Fruit fly (Drosophila melanogaster) whole organism, adult: ENCODE results near the gene CG4962.

Source experiments
- CG11617 ChIP-seq: fragments of 200-800 bp; sonication (Bioruptor generic); optimal IDR thresholded peaks from 2 replicates; lab custom pipeline; 2017; ENCODE audit warnings: mild to moderate bottlenecking, missing biosample characterization, missing genetic modification reagents, missing genetic modification characterization
- CG12768 ChIP-seq: fragments of 200-800 bp; sonication (Bioruptor generic); optimal IDR thresholded peaks from 2 replicates; lab custom pipeline; 2017; ENCODE audit warnings: missing biosample characterization, missing genetic modification characterization, mild to moderate bottlenecking, moderate library complexity, missing genetic modification reagents
- CG14711 ChIP-seq: fragments of 200-800 bp; sonication (Bioruptor generic); optimal IDR thresholded peaks from 2 replicates; lab custom pipeline; 2018; ENCODE audit warnings: missing biosample characterization, mild to moderate bottlenecking, missing genetic modification characterization, moderate library complexity
- CG5204 ChIP-seq: fragments of 200-800 bp; sonication (Bioruptor generic); optimal IDR thresholded peaks from 2 replicates; lab custom pipeline; 2016; ENCODE audit warnings: missing biosample characterization, missing genetic modification characterization
- CG7101 ChIP-seq: fragments of 200-800 bp; sonication (Bioruptor generic); optimal IDR thresholded peaks from 2 replicates; lab custom pipeline; 2018; ENCODE audit warnings: missing biosample characterization, mild to moderate bottlenecking, missing genetic modification characterization, moderate library complexity
- Clk ChIP-seq: fragments of 200-800 bp; sonication (Bioruptor generic); optimal IDR thresholded peaks from 2 replicates; lab custom pipeline; 2017; ENCODE audit warnings: missing biosample characterization, missing genetic modification characterization
- Crg-1 ChIP-seq: fragments of 200-800 bp; sonication (Bioruptor generic); optimal IDR thresholded peaks from 2 replicates; lab custom pipeline; 2016; ENCODE audit warnings: missing biosample characterization, missing genetic modification characterization
- bab1 ChIP-seq: fragments of 200-800 bp; sonication (Bioruptor generic); optimal IDR thresholded peaks from 3 replicates; lab custom pipeline; 2019; ENCODE audit warnings: missing biosample characterization, mild to moderate bottlenecking, missing genetic modification characterization, moderate library complexity
- cic ChIP-seq: fragments of 200-800 bp; sonication (Bioruptor generic); optimal IDR thresholded peaks from 2 replicates; lab custom pipeline; 2017; ENCODE audit warnings: missing biosample characterization, mild to moderate bottlenecking, missing genetic modification characterization, moderate library complexity
- cnc ChIP-seq, 2 experiments: fragments of >200 bp; optimal IDR thresholded peaks; 2 replicates each; lab custom pipeline; 2017
- kay ChIP-seq: fragments of 200-800 bp; sonication (Bioruptor generic); peaks from one replicate; lab custom pipeline; 2016; ENCODE audit warnings: missing biosample characterization, missing genetic modification characterization, borderline replicate concordance
- ovo ChIP-seq: fragments of 200-800 bp; sonication (Bioruptor generic); optimal IDR thresholded peaks from 2 replicates; lab custom pipeline; 2016; ENCODE audit warnings: missing biosample characterization, missing genetic modification characterization
- pad ChIP-seq: fragments of 200-800 bp; sonication (Bioruptor generic); optimal IDR thresholded peaks from 3 replicates; lab custom pipeline; 2017; ENCODE audit warnings: missing biosample characterization, missing genetic modification characterization, mild to moderate bottlenecking, moderate library complexity, missing genetic modification reagents
- tj ChIP-seq: fragments of 200-800 bp; sonication (Bioruptor generic); optimal IDR thresholded peaks from 3 replicates; lab custom pipeline; 2017; ENCODE audit warnings: missing biosample characterization, mild to moderate bottlenecking, missing genetic modification characterization, moderate library complexity

dm6 chr3L:16270802-16271332 is 24.5 kb downstream of the CG4962 start, which contains the start of the genes CG34248 and CG13067:
- no peak for TF ChIP-seq CG7101
- TF ChIP-seq ovo (GFP tag; lab: Kevin White, UChicago): no peak
- no peak for TF ChIP-seq Clk (GFP tag; lab: Kevin White, UChicago)
- TF ChIP-seq kay: no peak
- no peak for TF ChIP-seq cnc (optimal IDR thresholded peaks at IDR 0.05; lab: Kevin White, UChicago)
- no peak for TF ChIP-seq CG11617
- no peak for TF ChIP-seq pad
- no peak for TF ChIP-seq CG14711 (tag; lab: Kevin White, UChicago)
- no peak for TF ChIP-seq tj
- no peak for TF ChIP-seq CG5204 (GFP tag; lab: Kevin White, UChicago)
- TF ChIP-seq cic (GFP tag; lab: Kevin White, UChicago): no peak
- TF ChIP-seq Crg-1 (GFP tag; lab: Kevin White, UChicago): no peak
- no peak for TF ChIP-seq CG12768 (GFP tag; lab: Kevin White, UChicago)
- no peak for TF ChIP-seq bab1 (GFP tag; lab: Kevin White, UChicago)
